Worm (Caenorhabditis elegans) whole organism, early embryonic: Measurements from ENCODE around the gene srg-8.

ENCODE experiments used
- ama-1 ChIP-seq: fragments of 150-350 bp; optimal IDR thresholded peaks from 2 replicates; lab custom pipeline; 2014
- ets-7 ChIP-seq: sonication (generic microtip); optimal IDR thresholded peaks from 2 replicates; lab custom pipeline; 2016; ENCODE audit warnings: missing genotype, missing genetic modification characterization, missing compliant biosample characterization
- tra-4 ChIP-seq: sonication (generic microtip); optimal IDR thresholded peaks from 2 replicates; lab custom pipeline; 2017; ENCODE audit warnings: missing genetic modification characterization, missing compliant biosample characterization

ce11 chrIII:6272868-6273267, 18.2 kb upstream of the srg-8 start, which contains the start of gene C18F10.2:
- TF ChIP-seq ama-1 (lab: Kevin White, UChicago), result no peak
- no peak for TF ChIP-seq ets-7
- TF ChIP-seq tra-4 (tag; lab: Kevin White, UChicago), result no peak
